Worm (Caenorhabditis elegans): ENCODE results near the gene C07D8.5.

- no peak for TF ChIP-seq flt-1 (GFP tag; IDR thresholded peaks at IDR 0.05)
- TF ChIP-seq scrt-1 (GFP tag; IDR thresholded peaks at IDR 0.05) = no peak
- TF ChIP-seq ets-7 (tag; optimal IDR thresholded peaks at IDR 0.05) = no peak
- no peak for TF ChIP-seq ceh-13 (GFP tag; optimal IDR thresholded peaks at IDR 0.05)
- TF ChIP-seq hmbx-1 (tag; optimal IDR thresholded peaks at IDR 0.05) = no peak
- TF ChIP-seq ama-1 (optimal IDR thresholded peaks at IDR 0.05) = no peak
- TF ChIP-seq sea-1 (GFP tag; conservative IDR thresholded peaks at IDR 0.05) = no peak
- no peak for TF ChIP-seq F13C5.2 (tag; optimal IDR thresholded peaks at IDR 0.05)
- TF ChIP-seq hmg-4 (GFP tag; optimal IDR thresholded peaks at IDR 0.05) = no peak
- TF ChIP-seq hnd-1 (tag; optimal IDR thresholded peaks at IDR 0.05) = no peak
These were observed 30.6 kb upstream of the C07D8.5 start for ce11 chrX:7313236-7313635.

Measured in whole organism, early embryonic.